Worm (Caenorhabditis elegans): Measurements from ENCODE around the gene F21D5.3.

- TF ChIP-seq tra-4 (tag; optimal IDR thresholded peaks at IDR 0.05) (no peak), pes-1 (GFP tag; IDR thresholded peaks at IDR 0.05) (no peak), B0310.2 (tag; optimal IDR thresholded peaks at IDR 0.05) (no peak), ama-1 (optimal IDR thresholded peaks at IDR 0.05) (no peak), ceh-36 (tag; optimal IDR thresholded peaks at IDR 0.05) (no peak), flt-1 (GFP tag; IDR thresholded peaks at IDR 0.05) (no peak), tbx-37 (GFP tag; conservative IDR thresholded peaks at IDR 0.05) (no peak), ets-7 (tag; optimal IDR thresholded peaks at IDR 0.05) (no peak), sea-1 (GFP tag; conservative IDR thresholded peaks at IDR 0.05) (no peak), F13C5.2 (tag; optimal IDR thresholded peaks at IDR 0.05) (no peak), ceh-13 (GFP tag; optimal IDR thresholded peaks at IDR 0.05) (no peak), hnd-1 (tag; optimal IDR thresholded peaks at IDR 0.05) (no peak), scrt-1 (GFP tag; IDR thresholded peaks at IDR 0.05) (no peak), hmbx-1 (tag; optimal IDR thresholded peaks at IDR 0.05) (no peak)
Measured at ce11 chrIV:8728122-8728521, 2.5 kb upstream of the F21D5.3 start, which contains the start of gene otub-3.

Measured in whole organism, early embryonic.